Fruit fly (Drosophila melanogaster) whole organism, prepupa: ENCODE results near the gene Ada2a.

ENCODE experiments used
- Blimp-1 ChIP-seq: fragments of 200-800 bp; sonication (Bioruptor generic); optimal IDR thresholded peaks from 3 replicates; lab custom pipeline; 2017; ENCODE audit warnings: missing biosample characterization, missing genetic modification characterization, mild to moderate bottlenecking, moderate library complexity, missing genetic modification reagents
- CG10631 ChIP-seq: fragments of 200-800 bp; sonication (Bioruptor generic); optimal IDR thresholded peaks from 2 replicates; lab custom pipeline; 2016; ENCODE audit warnings: missing biosample characterization, missing genetic modification characterization
- CG11902 ChIP-seq: fragments of 200-800 bp; sonication (Bioruptor generic); optimal IDR thresholded peaks from 3 replicates; lab custom pipeline; 2016; ENCODE audit warnings: missing biosample characterization, missing genetic modification characterization
- CG15336 ChIP-seq: fragments of 200-800 bp; sonication (Bioruptor generic); IDR thresholded peaks from 2 replicates; pipeline ENCODE4 v1.3.6; 2022; ENCODE audit warnings: missing biosample characterization, missing genetic modification characterization
- CG1621 ChIP-seq: fragments of 200-800 bp; sonication (Bioruptor generic); optimal IDR thresholded peaks from 3 replicates; lab custom pipeline; 2018; ENCODE audit warnings: missing biosample characterization, mild to moderate bottlenecking, missing genetic modification characterization
- CG16779 ChIP-seq: fragments of 200-800 bp; sonication (Bioruptor generic); optimal IDR thresholded peaks from 3 replicates; lab custom pipeline; 2017; ENCODE audit warnings: missing biosample characterization, mild to moderate bottlenecking, missing genetic modification characterization
- CG31627 ChIP-seq: fragments of 200-800 bp; sonication (Bioruptor generic); optimal IDR thresholded peaks from 3 replicates; lab custom pipeline; 2016; ENCODE audit warnings: missing biosample characterization, missing genetic modification characterization
- CG34406 ChIP-seq: fragments of 200-800 bp; sonication (Bioruptor generic); optimal IDR thresholded peaks from 3 replicates; lab custom pipeline; 2016; ENCODE audit warnings: missing biosample characterization, missing genetic modification characterization
- CG3919 ChIP-seq: fragments of 200-800 bp; sonication (Bioruptor generic); optimal IDR thresholded peaks from 3 replicates; lab custom pipeline; 2016; ENCODE audit warnings: missing biosample characterization, missing genetic modification characterization
- CG6163 ChIP-seq: fragments of 200-800 bp; sonication (Bioruptor generic); IDR thresholded peaks from 3 replicates; pipeline ENCODE4 v1.3.6; 2022; ENCODE audit warnings: missing biosample characterization, missing genetic modification characterization
- CG6808 ChIP-seq: fragments of 200-800 bp; sonication (Bioruptor generic); optimal IDR thresholded peaks from 3 replicates; lab custom pipeline; 2017; ENCODE audit warnings: missing biosample characterization, missing genetic modification characterization, mild to moderate bottlenecking, moderate library complexity, missing genetic modification reagents
- CG6854 ChIP-seq: fragments of 200-800 bp; sonication (Bioruptor generic); optimal IDR thresholded peaks from 2 replicates; lab custom pipeline; 2017; ENCODE audit warnings: missing biosample characterization, mild to moderate bottlenecking, missing genetic modification characterization
- CG8119 ChIP-seq: fragments of 200-800 bp; sonication (Bioruptor generic); IDR thresholded peaks from 3 replicates; pipeline ENCODE4 v1.3.6; 2022; ENCODE audit warnings: missing biosample characterization, missing genetic modification characterization
- CG8319 ChIP-seq: fragments of 200-800 bp; sonication (Bioruptor generic); optimal IDR thresholded peaks from 3 replicates; lab custom pipeline; 2016; ENCODE audit warnings: missing biosample characterization, missing genetic modification characterization
- CG9139 ChIP-seq: fragments of 200-800 bp; sonication (Bioruptor generic); optimal IDR thresholded peaks from 3 replicates; lab custom pipeline; 2017; ENCODE audit warnings: missing biosample characterization, mild to moderate bottlenecking, missing genetic modification characterization
- Eip78C ChIP-seq: fragments of 200-800 bp; sonication (Bioruptor generic); peaks from one replicate; lab custom pipeline; 2016; ENCODE audit warnings: missing biosample characterization, missing genetic modification characterization
- Eip93F ChIP-seq: fragments of 200-800 bp; sonication (Bioruptor generic); optimal IDR thresholded peaks from 2 replicates; lab custom pipeline; 2016; ENCODE audit warnings: missing biosample characterization, mild to moderate bottlenecking, missing genetic modification characterization
- Gug ChIP-seq: fragments of 200-800 bp; sonication (Bioruptor generic); IDR thresholded peaks from 2 replicates; pipeline ENCODE4 v1.3.6; 2022; ENCODE audit warnings: missing biosample characterization, missing genetic modification characterization
- Hr38 ChIP-seq: sonication (Bioruptor generic); optimal IDR thresholded peaks from 2 replicates; lab custom pipeline; 2016; ENCODE audit warnings: missing biosample characterization, missing genetic modification characterization
- Hr4 ChIP-seq: fragments of 200-800 bp; sonication (Bioruptor generic); optimal IDR thresholded peaks from 3 replicates; lab custom pipeline; 2016; ENCODE audit warnings: missing biosample characterization, missing genetic modification characterization
- OdsH ChIP-seq: fragments of 200-800 bp; sonication (Bioruptor generic); optimal IDR thresholded peaks from 3 replicates; lab custom pipeline; 2016; ENCODE audit warnings: missing biosample characterization, missing genetic modification characterization
- Smox ChIP-seq: fragments of 200-800 bp; sonication (Bioruptor generic); optimal IDR thresholded peaks from 3 replicates; lab custom pipeline; 2016; ENCODE audit warnings: missing biosample characterization, missing genetic modification characterization
- Sox15 ChIP-seq: fragments of 200-800 bp; sonication (Bioruptor generic); optimal IDR thresholded peaks from 3 replicates; lab custom pipeline; 2016; ENCODE audit warnings: missing biosample characterization, missing genetic modification characterization
- acj6 ChIP-seq: fragments of 200-800 bp; sonication (Bioruptor generic); optimal IDR thresholded peaks from 3 replicates; lab custom pipeline; 2016; ENCODE audit warnings: missing biosample characterization, missing genetic modification characterization
- dsx ChIP-seq: fragments of 200-800 bp; optimal IDR thresholded peaks from 3 replicates; lab custom pipeline; 2019; ENCODE audit warnings: missing biosample characterization, mild to moderate bottlenecking, missing genetic modification characterization, moderate library complexity; ENCODE audit not compliant: poor library complexity, severe bottlenecking
- eg ChIP-seq: fragments of 200-800 bp; sonication (Bioruptor generic); IDR thresholded peaks from 3 replicates; pipeline ENCODE4 v1.3.6; 2022; ENCODE audit warnings: missing biosample characterization, missing genetic modification characterization
- esn ChIP-seq: fragments of 200-800 bp; sonication (Bioruptor generic); optimal IDR thresholded peaks from 2 replicates; lab custom pipeline; 2016; ENCODE audit warnings: missing biosample characterization, mild to moderate bottlenecking, missing genetic modification characterization, moderate library complexity
- fkh ChIP-seq: fragments of 200-800 bp; sonication (Bioruptor generic); optimal IDR thresholded peaks from 3 replicates; lab custom pipeline; 2017; ENCODE audit warnings: missing biosample characterization, mild to moderate bottlenecking, missing genetic modification characterization, moderate library complexity
- net ChIP-seq: fragments of 200-800 bp; sonication (Bioruptor generic); optimal IDR thresholded peaks from 3 replicates; lab custom pipeline; 2016; ENCODE audit warnings: missing biosample characterization, missing genetic modification characterization
- svp ChIP-seq: fragments of 200-800 bp; sonication (Bioruptor generic); peaks from one replicate; lab custom pipeline; 2016; ENCODE audit warnings: missing biosample characterization, missing genetic modification characterization
- topi ChIP-seq: fragments of 200-800 bp; sonication (Bioruptor generic); optimal IDR thresholded peaks from 3 replicates; lab custom pipeline; 2016; ENCODE audit warnings: missing biosample characterization, missing genetic modification characterization
- vri ChIP-seq: fragments of 200-800 bp; sonication (Bioruptor generic); optimal IDR thresholded peaks from 3 replicates; lab custom pipeline; 2016; ENCODE audit warnings: missing biosample characterization, mild to moderate bottlenecking, missing genetic modification characterization

Ada2a gene

DNA sequence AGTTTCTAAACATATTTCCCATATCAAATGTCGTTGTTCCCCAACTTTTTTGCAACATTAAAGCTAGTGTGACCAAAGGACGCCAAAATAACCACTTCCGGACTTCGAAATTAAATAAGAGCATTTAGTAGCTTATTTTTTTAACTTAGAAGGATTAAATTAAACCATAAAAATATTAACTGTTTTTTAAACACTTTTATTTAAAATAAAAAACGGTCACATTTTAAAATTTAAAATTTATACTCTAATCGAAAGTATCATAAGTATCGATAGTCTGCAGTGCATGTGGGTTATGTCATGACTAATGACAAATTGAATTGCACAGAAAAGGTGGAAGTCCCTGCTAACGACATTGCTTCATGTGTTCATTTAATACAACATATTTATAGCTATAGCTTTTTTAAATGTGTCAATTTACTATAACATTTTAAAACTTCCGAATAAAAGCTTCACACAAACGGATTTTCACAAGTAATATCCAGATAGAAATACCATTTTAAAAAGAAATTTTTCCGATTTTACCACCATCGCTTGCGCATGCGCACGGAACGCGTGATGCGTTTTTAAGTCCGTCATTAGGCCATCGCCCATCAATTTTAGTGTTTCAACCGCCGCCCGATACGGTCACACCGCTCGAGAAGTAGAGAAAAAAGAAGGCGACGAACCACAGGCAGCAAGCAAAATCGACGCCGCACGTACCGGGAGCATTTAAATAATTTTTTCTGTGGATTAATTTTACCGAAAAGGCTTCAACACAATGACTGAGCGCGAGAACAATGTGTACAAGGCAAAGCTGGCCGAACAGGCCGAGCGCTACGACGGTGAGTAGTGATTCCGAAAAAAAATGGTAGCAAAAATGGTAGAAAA is 13.0 kb downstream of the Ada2a start, which contains the start of the genes CG7156 and 14-3-3epsilon (continued):
- TF ChIP-seq CG1621 (tag; lab: Kevin White, UChicago) (no peak), dsx (GFP tag; lab: Kevin White, UChicago) (no peak), svp (GFP tag; lab: Kevin White, UChicago) (peak; percentile 48), Hr4 (GFP tag; lab: Kevin White, UChicago) (no peak), CG16779 (tag; lab: Kevin White, UChicago) (peak; percentile 25), Hr38 (GFP tag; lab: Kevin White, UChicago) (no peak), CG15336 (GFP tag; lab: Robert Waterston, UW) (peak; percentile 16; the same call in 1 of the 2 replicates), CG6854 (GFP tag; lab: Kevin White, UChicago) (peak; percentile 65), CG8119 (GFP tag; lab: Robert Waterston, UW) (peak; percentile 19; the same call in 1 of the 3 replicates), Eip78C (peak; percentile 77), CG6808 (peak; percentile 44), Blimp-1 (GFP tag; lab: Kevin White, UChicago) (peak; percentile 10), esn (GFP tag; lab: Kevin White, UChicago) (peak; percentile 64)

DNA sequence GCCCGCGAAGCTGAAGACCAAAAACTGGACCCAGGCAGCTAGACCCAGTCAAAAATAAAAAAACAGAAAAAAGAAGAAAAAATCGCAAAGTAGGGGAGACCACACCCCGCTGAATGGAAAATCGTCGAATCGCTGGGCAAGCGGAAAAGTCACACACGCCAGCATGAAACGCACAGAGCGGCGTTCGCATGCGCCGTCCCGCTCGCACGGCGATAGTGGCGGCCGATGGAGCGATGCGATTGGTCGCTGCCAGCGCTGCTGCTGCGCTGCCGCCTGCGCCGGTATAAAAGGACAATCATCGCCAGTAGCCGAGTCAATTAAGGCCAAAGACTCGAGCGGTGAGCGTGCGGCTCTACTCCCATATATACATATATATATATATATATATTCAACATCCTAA is 19.4 kb downstream of the Ada2a start, which contains the start of gene repo:
TSS of gene repo (plus strand) at position 314 of the 400 bp plus-strand sequence.
- TF ChIP-seq CG6163 (GFP tag; lab: Robert Waterston, UW) (0 out of 3 replicates have a peak, but pooled peaks have one; percentile 7), Eip78C (no peak)

DNA sequence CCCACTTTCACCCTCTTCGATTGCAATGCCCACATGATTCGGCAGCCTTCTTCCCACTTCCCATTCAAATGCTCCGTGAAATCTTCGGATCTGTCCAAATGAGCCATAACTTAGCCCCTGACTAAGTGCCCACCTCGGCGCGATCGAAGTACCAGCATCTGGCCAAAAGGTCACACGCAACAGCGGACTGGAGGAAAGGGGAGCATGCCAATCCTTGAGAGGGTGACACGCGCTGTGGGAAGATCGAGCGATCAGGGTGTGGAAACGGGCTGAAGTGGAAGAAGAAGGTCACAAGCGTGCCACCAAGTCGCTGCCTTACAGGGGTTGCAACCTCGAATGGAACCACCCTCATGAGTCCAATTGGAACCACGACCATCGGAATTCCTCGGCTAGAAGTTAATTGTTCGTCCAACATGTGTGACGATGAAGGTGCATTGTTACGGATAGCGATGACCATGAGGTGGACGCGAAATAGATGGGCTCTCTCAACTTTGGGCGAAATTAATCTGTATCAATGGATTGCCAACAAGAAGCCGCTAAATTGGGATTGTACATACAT is 20.5 kb downstream of the Ada2a start:
- TF ChIP-seq Sox15 (GFP tag; lab: Kevin White, UChicago) (no peak), Blimp-1 (GFP tag; lab: Kevin White, UChicago) (no peak), topi (no peak), CG34406 (GFP tag; lab: Kevin White, UChicago) (no peak), CG15336 (GFP tag; lab: Robert Waterston, UW) (no peak), eg (GFP tag; lab: Robert Waterston, UW) (no peak), CG8319 (GFP tag; lab: Kevin White, UChicago) (no peak), net (GFP tag; lab: Kevin White, UChicago) (no peak), vri (no peak), acj6 (no peak), svp (GFP tag; lab: Kevin White, UChicago) (no peak), CG10631 (GFP tag; lab: Kevin White, UChicago) (no peak), fkh (GFP tag; lab: Kevin White, UChicago) (no peak)

DNA sequence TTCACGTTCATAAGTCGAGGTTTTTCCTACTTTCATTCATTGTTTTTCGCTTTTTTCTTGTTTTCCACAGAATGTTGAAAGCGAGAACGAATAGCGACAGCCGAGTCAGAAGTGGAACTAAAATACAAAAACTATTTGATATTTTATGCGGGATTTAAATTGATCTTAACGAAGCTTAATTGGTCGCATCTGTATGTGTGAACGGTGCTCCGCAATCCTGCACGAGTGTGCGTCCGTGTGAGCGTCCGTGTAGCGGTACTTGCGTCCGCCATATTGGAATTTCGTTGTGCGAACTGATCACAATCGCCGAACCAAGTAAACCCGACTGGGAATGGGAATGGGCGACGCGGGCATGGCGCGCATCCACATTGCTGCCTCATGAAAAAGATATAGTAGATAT is 23.1 kb downstream of the Ada2a start:
- TF ChIP-seq fkh (GFP tag; lab: Kevin White, UChicago) (no peak), OdsH (GFP tag; lab: Kevin White, UChicago) (no peak), CG1621 (tag; lab: Kevin White, UChicago) (no peak), CG15336 (GFP tag; lab: Robert Waterston, UW) (no peak), CG6854 (GFP tag; lab: Kevin White, UChicago) (no peak), CG31627 (GFP tag; lab: Kevin White, UChicago) (no peak), CG3919 (no peak), Eip93F (GFP tag; lab: Kevin White, UChicago) (no peak), CG10631 (GFP tag; lab: Kevin White, UChicago) (no peak), Smox (GFP tag; lab: Kevin White, UChicago) (no peak), CG34406 (GFP tag; lab: Kevin White, UChicago) (no peak)

DNA sequence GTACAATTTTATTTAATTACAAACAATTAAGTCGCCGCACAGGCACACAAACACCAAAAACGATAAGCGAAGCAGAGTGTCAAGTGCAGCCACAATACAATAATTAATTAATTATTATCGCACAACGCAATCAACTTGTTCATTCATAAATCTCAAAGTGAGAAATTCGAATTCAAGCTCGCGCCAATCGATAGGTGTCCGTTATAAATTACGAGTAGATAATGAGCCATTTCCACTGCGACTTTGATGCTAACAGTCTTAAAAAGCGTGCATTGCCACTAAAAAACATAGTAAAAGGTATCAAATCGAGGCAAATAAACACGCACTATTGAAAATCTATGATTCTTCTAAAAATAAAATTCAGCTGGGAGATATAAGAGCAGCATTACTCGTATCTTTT is 25.1 kb downstream of the Ada2a start:
- TF ChIP-seq CG11902, result no peak
- TF ChIP-seq CG9139 (GFP tag; lab: Kevin White, UChicago), result no peak
- no peak for TF ChIP-seq eg (GFP tag; lab: Robert Waterston, UW)
- no peak for TF ChIP-seq CG6163 (GFP tag; lab: Robert Waterston, UW)
- peak; percentile 72 for TF ChIP-seq svp (GFP tag; lab: Kevin White, UChicago)
- no peak for TF ChIP-seq Gug
